Worm (Caenorhabditis elegans) whole organism, late embryonic: Measurements from ENCODE around the gene F26C11.3.

Experiments
- C08G9.2 ChIP-seq: sonication (generic microtip); optimal IDR thresholded peaks from 2 replicates; lab custom pipeline; 2016; ENCODE audit warnings: mild to moderate bottlenecking, missing genetic modification characterization, moderate library complexity, missing compliant biosample characterization
- F13H6.1 ChIP-seq: sonication (generic microtip); optimal IDR thresholded peaks from 2 replicates; lab custom pipeline; 2016; ENCODE audit warnings: missing genetic modification characterization, missing compliant biosample characterization
- K02D7.2 ChIP-seq: sonication (generic microtip); optimal IDR thresholded peaks from 2 replicates; lab custom pipeline; 2017; ENCODE audit warnings: mild to moderate bottlenecking, missing genetic modification characterization, missing compliant biosample characterization
- T23F11.4 ChIP-seq: fragments of 200-800 bp; sonication (Bioruptor generic); optimal IDR thresholded peaks from 2 replicates; lab custom pipeline; 2018; ENCODE audit warnings: mild to moderate bottlenecking, missing genetic modification characterization, missing compliant biosample characterization
- Y22D7AL.16 ChIP-seq: sonication (generic microtip); optimal IDR thresholded peaks from 2 replicates; lab custom pipeline; 2016; ENCODE audit warnings: missing genetic modification characterization, missing compliant biosample characterization
- ahr-1 ChIP-seq: sonication (generic microtip); optimal IDR thresholded peaks from 2 replicates; lab custom pipeline; 2016; ENCODE audit warnings: missing genetic modification characterization, missing compliant biosample characterization
- ceh-19 ChIP-seq: fragments of 200-800 bp; sonication (Bioruptor generic); optimal IDR thresholded peaks from 2 replicates; lab custom pipeline; 2018; ENCODE audit warnings: mild to moderate bottlenecking, missing genetic modification characterization, missing compliant biosample characterization
- ceh-2 ChIP-seq: sonication (generic microtip); optimal IDR thresholded peaks from 2 replicates; lab custom pipeline; 2016; ENCODE audit warnings: missing genotype, missing genetic modification characterization, missing compliant biosample characterization
- ceh-24 ChIP-seq: sonication (generic microtip); optimal IDR thresholded peaks from 2 replicates; lab custom pipeline; 2016; ENCODE audit warnings: mild to moderate bottlenecking, missing genetic modification characterization, missing compliant biosample characterization
- ceh-34 ChIP-seq: sonication (generic microtip); optimal IDR thresholded peaks from 2 replicates; lab custom pipeline; 2016; ENCODE audit warnings: mild to moderate bottlenecking, missing genetic modification characterization, missing compliant biosample characterization
- ceh-9 ChIP-seq: sonication (generic microtip); optimal IDR thresholded peaks from 2 replicates; lab custom pipeline; 2016; ENCODE audit warnings: mild to moderate bottlenecking, missing genetic modification characterization, inconsistent platforms, missing compliant biosample characterization
- dmd-4 ChIP-seq: sonication (generic microtip); optimal IDR thresholded peaks from 2 replicates; lab custom pipeline; 2016; ENCODE audit warnings: borderline replicate concordance, missing genetic modification characterization, missing compliant biosample characterization
- elt-4 ChIP-seq: sonication (generic microtip); optimal IDR thresholded peaks from 2 replicates; lab custom pipeline; 2016; ENCODE audit warnings: missing genetic modification characterization, missing compliant biosample characterization
- eyg-1 ChIP-seq: sonication (generic microtip); optimal IDR thresholded peaks from 2 replicates; lab custom pipeline; 2016; ENCODE audit warnings: missing genotype, missing genetic modification characterization, missing compliant biosample characterization
- fkh-10 ChIP-seq: fragments of 150-350 bp; optimal IDR thresholded peaks from 2 replicates; lab custom pipeline; 2014; ENCODE audit warnings: missing biosample characterization, missing genetic modification reagents, missing genetic modification characterization
- lin-11 ChIP-seq: fragments of 200-800 bp; sonication (Bioruptor generic); optimal IDR thresholded peaks from 2 replicates; lab custom pipeline; 2018; ENCODE audit warnings: mild to moderate bottlenecking, missing genetic modification characterization, missing compliant biosample characterization
- nhr-232 ChIP-seq: sonication (generic microtip); optimal IDR thresholded peaks from 2 replicates; lab custom pipeline; 2016; ENCODE audit warnings: missing genetic modification characterization, missing compliant biosample characterization
- npax-4 ChIP-seq: sonication (generic microtip); optimal IDR thresholded peaks from 2 replicates; lab custom pipeline; 2016; ENCODE audit warnings: missing genetic modification characterization, missing compliant biosample characterization
- pha-2 ChIP-seq: sonication (generic microtip); optimal IDR thresholded peaks from 2 replicates; lab custom pipeline; 2017; ENCODE audit warnings: mild to moderate bottlenecking, missing genetic modification characterization, missing compliant biosample characterization
- pha-4 ChIP-seq: fragments of 150-350 bp; optimal IDR thresholded peaks from 2 replicates; lab custom pipeline; 2018; ENCODE audit warnings: missing biosample characterization, missing genetic modification reagents, missing genetic modification characterization
- pqm-1 ChIP-seq: sonication (generic microtip); optimal IDR thresholded peaks from 2 replicates; lab custom pipeline; 2016; ENCODE audit warnings: missing genetic modification characterization, missing compliant biosample characterization
- pros-1 ChIP-seq: fragments of 150-350 bp; optimal IDR thresholded peaks from 2 replicates; lab custom pipeline; 2014; ENCODE audit warnings: missing biosample characterization, missing genetic modification reagents, missing genetic modification characterization
- rnt-1 ChIP-seq: sonication (generic microtip); optimal IDR thresholded peaks from 2 replicates; lab custom pipeline; 2016; ENCODE audit warnings: missing genetic modification characterization, missing compliant biosample characterization
- sdc-2 ChIP-seq: sonication (generic microtip); optimal IDR thresholded peaks from 2 replicates; lab custom pipeline; 2016; ENCODE audit warnings: missing genotype, missing genetic modification characterization, missing compliant biosample characterization
- sox-2 ChIP-seq: fragments of 200-800 bp; sonication (Bioruptor generic); IDR thresholded peaks from 2 replicates; pipeline ENCODE4 v1.3.6; 2022; ENCODE audit warnings: missing genetic modification reagents, missing genetic modification characterization, missing compliant biosample characterization
- ttx-3 ChIP-seq: sonication (generic microtip); optimal IDR thresholded peaks from 2 replicates; lab custom pipeline; 2016; ENCODE audit warnings: missing genetic modification reagents, missing genetic modification characterization, missing compliant biosample characterization
- unc-3 ChIP-seq, 2 experiments: fragments of 200-800 bp in 1 of 2; sonication (Bioruptor generic) in 1 of 2; sonication (generic microtip) in 1 of 2; conservative IDR thresholded peaks in 1 of 2; optimal IDR thresholded peaks in 1 of 2; 2 replicates each; pipeline versions ENCODE4 v1.3.6 to Lab custom; 2016 to 2022; ENCODE audit warnings: missing compliant biosample characterization in 2 of 2, missing genetic modification characterization in 2 of 2, missing genetic modification reagents in 1 of 2
- unc-42 ChIP-seq: sonication (generic microtip); optimal IDR thresholded peaks from 2 replicates; lab custom pipeline; 2016; ENCODE audit warnings: missing genotype, missing genetic modification characterization, missing compliant biosample characterization
- unc-55 ChIP-seq: sonication (generic microtip); optimal IDR thresholded peaks from 2 replicates; lab custom pipeline; 2017; ENCODE audit warnings: missing biosample characterization, missing genetic modification reagents, missing genetic modification characterization
- zip-5 ChIP-seq: sonication (generic microtip); optimal IDR thresholded peaks from 2 replicates; lab custom pipeline; 2016; ENCODE audit warnings: missing genetic modification characterization, missing compliant biosample characterization
- ztf-16 ChIP-seq: sonication (generic microtip); optimal IDR thresholded peaks from 2 replicates; lab custom pipeline; 2017; ENCODE audit warnings: missing genetic modification characterization, missing compliant biosample characterization

Gene F26C11.3

ce11 chrII:9917904-9918303, 3.0 kb upstream of the F26C11.3 start, which contains the start of gene C05C10.8:
Gene C05C10.8, minus strand, starts transcription at chrII:9918004.
- TF ChIP-seq ceh-9 (tag; lab: Kevin White, UChicago) (no peak), sdc-2 (tag; lab: Kevin White, UChicago) (no peak), pqm-1 (tag; lab: Kevin White, UChicago) (no peak), fkh-10 (GFP tag; lab: Kevin White, UChicago) (no peak), K02D7.2 (no peak), ceh-2 (tag; lab: Kevin White, UChicago) (no peak), pha-4 (tag; lab: Kevin White, UChicago) (no peak), lin-11 (no peak), C08G9.2 (tag; lab: Kevin White, UChicago) (no peak), ceh-19 (no peak), sox-2 (GFP tag; lab: Robert Waterston, UW) (no peak), unc-3 (GFP tag; conservative IDR thresholded peaks at IDR 0.05; lab: Robert Waterston, UW) (no peak), unc-3 (tag; optimal IDR thresholded peaks at IDR 0.05; lab: Kevin White, UChicago) (no peak), ceh-24 (no peak), ztf-16 (tag; lab: Kevin White, UChicago) (no peak), ttx-3 (tag; lab: Kevin White, UChicago) (no peak)

- TF ChIP-seq unc-42 (no peak), zip-5 (tag; lab: Kevin White, UChicago) (no peak), ceh-24 (no peak), elt-4 (tag; lab: Kevin White, UChicago) (no peak), ahr-1 (tag; lab: Kevin White, UChicago) (no peak), unc-3 (GFP tag; conservative IDR thresholded peaks at IDR 0.05; lab: Robert Waterston, UW) (no peak), unc-3 (tag; optimal IDR thresholded peaks at IDR 0.05; lab: Kevin White, UChicago) (no peak), F13H6.1 (tag; lab: Kevin White, UChicago) (no peak), unc-55 (GFP tag; lab: Kevin White, UChicago) (no peak), sox-2 (GFP tag; lab: Robert Waterston, UW) (no peak), T23F11.4 (GFP tag; lab: Kevin White, UChicago) (no peak), rnt-1 (tag; lab: Kevin White, UChicago) (no peak), eyg-1 (tag; lab: Kevin White, UChicago) (no peak)
Observed at ce11 chrII:9916177-9916576, 1.3 kb upstream of the F26C11.3 start, which contains the start of gene F26C11.4. Gene F26C11.4, minus strand, starts transcription at chrII:9916277.

ce11 chrII:9904459-9904858, 10.4 kb downstream of the F26C11.3 start:
- no peak for TF ChIP-seq nhr-232 (tag; lab: Kevin White, UChicago)
- no peak for TF ChIP-seq ceh-2 (tag; lab: Kevin White, UChicago)

ce11 chrII:9900276-9900675, 14.6 kb downstream of the F26C11.3 start, which contains the start of gene unc-4:
Gene unc-4, minus strand, starts transcription at chrII:9900376.
- TF ChIP-seq npax-4 (tag; lab: Kevin White, UChicago) (no peak), dmd-4 (tag; lab: Kevin White, UChicago) (no peak)

- TF ChIP-seq pha-2 (tag; lab: Kevin White, UChicago) (no peak), unc-42 (no peak), T23F11.4 (GFP tag; lab: Kevin White, UChicago) (no peak), sdc-2 (tag; lab: Kevin White, UChicago) (no peak), rnt-1 (tag; lab: Kevin White, UChicago) (no peak)
Observed at ce11 chrII:9898744-9899143, 16.2 kb downstream of the F26C11.3 start.

ce11 chrII:9895173-9895572, 19.7 kb downstream of the F26C11.3 start:
- no peak for TF ChIP-seq sdc-2 (tag; lab: Kevin White, UChicago)
- no peak for TF ChIP-seq pqm-1 (tag; lab: Kevin White, UChicago)

- TF ChIP-seq dmd-4 (tag; lab: Kevin White, UChicago): no peak
- no peak for TF ChIP-seq pros-1 (tag; lab: Kevin White, UChicago)
- TF ChIP-seq Y22D7AL.16 (tag; lab: Kevin White, UChicago): no peak
- TF ChIP-seq ceh-34 (tag; lab: Kevin White, UChicago): no peak
- TF ChIP-seq, all 69 proteins: peak for 0
Observed at ce11 chrII:9894435-9894834, 20.5 kb downstream of the F26C11.3 start, which contains the start of gene F26C11.1. Gene F26C11.1, plus strand, starts transcription at chrII:9894735.
